Fruit fly (Drosophila melanogaster): ENCODE measurements around the gene CG12531.

Gene CG12531

dm6 chrX:19692951-19693698 is 25.6 kb upstream of the CG12531 start, which contains the start of gene Mer (continued):
- peak; percentile 58 for TF ChIP-seq CG6683 (GFP tag; optimal IDR thresholded peaks at IDR 0.05)
- peak; percentile 94 for TF ChIP-seq CG12769 (tag; optimal IDR thresholded peaks at IDR 0.05)
- TF ChIP-seq CG3281 (GFP tag; optimal IDR thresholded peaks at IDR 0.05): peak; percentile 90
- TF ChIP-seq zfh2 (GFP tag; optimal IDR thresholded peaks at IDR 0.05): peak; percentile 84
- TF ChIP-seq seq (GFP tag; IDR thresholded peaks at IDR 0.05): peak; percentile 85
- peak; percentile 90 for TF ChIP-seq CG12071 (GFP tag; optimal IDR thresholded peaks at IDR 0.05)
- TF ChIP-seq tin (GFP tag; optimal IDR thresholded peaks at IDR 0.05): peak; percentile 76
- TF ChIP-seq CG3065 (GFP tag; optimal IDR thresholded peaks at IDR 0.05): peak; percentile 17
- TF ChIP-seq caup (GFP tag; optimal IDR thresholded peaks at IDR 0.05; ENCODE audit: severe bottlenecking): peak; percentile 89
- TF ChIP-seq CG10431 (GFP tag; optimal IDR thresholded peaks at IDR 0.05): peak; percentile 60
- peak; percentile 75 for TF ChIP-seq CG18476 (GFP tag; optimal IDR thresholded peaks at IDR 0.05)
- peak; percentile 86 to 88 for TF ChIP-seq dpn (GFP tag; optimal IDR thresholded peaks at IDR 0.05)
- TF ChIP-seq CG8290 (GFP tag; optimal IDR thresholded peaks at IDR 0.05): peak; percentile 85
- TF ChIP-seq CG8290 (tag; optimal IDR thresholded peaks at IDR 0.05): peak; percentile 49 to 97
- TF ChIP-seq pum (GFP tag; optimal IDR thresholded peaks at IDR 0.05): peak; percentile 78
- peak; percentile 80; the same call in 2 of the 3 replicates for TF ChIP-seq Dbx (GFP tag; IDR thresholded peaks at IDR 0.05)
- peak; percentile 85 for TF ChIP-seq CG11504 (tag; optimal IDR thresholded peaks at IDR 0.05)
- TF ChIP-seq Dref (GFP tag; IDR thresholded peaks at IDR 0.05): 0 out of 2 replicates have a peak, but pooled peaks have one; percentile 25
- peak; percentile 51 for TF ChIP-seq CG6254 (GFP tag; optimal IDR thresholded peaks at IDR 0.05)
- peak; percentile 55 for TF ChIP-seq pzg (GFP tag; optimal IDR thresholded peaks at IDR 0.05)
- peak; percentile 86 for TF ChIP-seq CG9609 (GFP tag; optimal IDR thresholded peaks at IDR 0.05)
- TF ChIP-seq Dad (GFP tag; optimal IDR thresholded peaks at IDR 0.05): peak; percentile 80
- peak; percentile 85 for TF ChIP-seq bcd (GFP tag; optimal IDR thresholded peaks at IDR 0.05)
- TF ChIP-seq Ravus (GFP tag; IDR thresholded peaks at IDR 0.05): peak; percentile 34; the same call in 1 of the 2 replicates
- TF ChIP-seq CG5180 (GFP tag; optimal IDR thresholded peaks at IDR 0.05): peak; percentile 63
- TF ChIP-seq pho (GFP tag; optimal IDR thresholded peaks at IDR 0.05): peak; percentile 72
- TF ChIP-seq ham (GFP tag; IDR thresholded peaks at IDR 0.05): 0 out of 2 replicates have a peak, but pooled peaks have one; percentile 57
- peak; percentile 52 for TF ChIP-seq CG4854 (GFP tag; optimal IDR thresholded peaks at IDR 0.05)
- peak; percentile 79 for TF ChIP-seq CG17361 (GFP tag; IDR thresholded peaks at IDR 0.05)
- peak; percentile 96 for TF ChIP-seq row (GFP tag; IDR thresholded peaks at IDR 0.05)
- peak; percentile 44 for TF ChIP-seq Elba2 (GFP tag; optimal IDR thresholded peaks at IDR 0.05)
- peak; percentile 75 for TF ChIP-seq CG6854 (GFP tag; optimal IDR thresholded peaks at IDR 0.05)
- TF ChIP-seq CG10565 (GFP tag; optimal IDR thresholded peaks at IDR 0.05): no peak
- TF ChIP-seq ftz-f1 (GFP tag; optimal IDR thresholded peaks at IDR 0.05): peak; percentile 73
- TF ChIP-seq gcm2 (GFP tag; optimal IDR thresholded peaks at IDR 0.05): peak; percentile 63
- TF ChIP-seq Chrac-16 (GFP tag; optimal IDR thresholded peaks at IDR 0.05): peak; percentile 81
- peak; percentile 67 for TF ChIP-seq CG9797 (GFP tag; optimal IDR thresholded peaks at IDR 0.05)
- no peak for TF ChIP-seq tll (GFP tag; optimal IDR thresholded peaks at IDR 0.05)
- peak; percentile 33; the same call in 1 of the 2 replicates for TF ChIP-seq CG8765 (GFP tag; IDR thresholded peaks at IDR 0.05)
- peak; percentile 73 for TF ChIP-seq nerfin-1 (tag; optimal IDR thresholded peaks at IDR 0.05)
- TF ChIP-seq CG33557 (GFP tag; optimal IDR thresholded peaks at IDR 0.05): peak; percentile 73
- peak; percentile 54 for TF ChIP-seq CG10274 (GFP tag; optimal IDR thresholded peaks at IDR 0.05)
- peak; percentile 83 for TF ChIP-seq CG15514 (GFP tag; optimal IDR thresholded peaks at IDR 0.05)
- peak; percentile 62 for TF ChIP-seq twi (tag; optimal IDR thresholded peaks at IDR 0.05)
- peak; percentile 67 for TF ChIP-seq CG10543 (GFP tag; optimal IDR thresholded peaks at IDR 0.05)
- no peak for TF ChIP-seq CG15073 (GFP tag; optimal IDR thresholded peaks at IDR 0.05)
- peak; percentile 55 for TF ChIP-seq Sry-δ (GFP tag; optimal IDR thresholded peaks at IDR 0.05)
- TF ChIP-seq prd (optimal IDR thresholded peaks at IDR 0.05): no peak
- TF ChIP-seq prd (GFP tag; IDR thresholded peaks at IDR 0.05): peak; percentile 86
